Worm (Caenorhabditis elegans): ENCODE measurements around the gene ZK666.15.

The ZK666.15 gene

ce11 chrII:10486738-10487137 lies at the start of gene ZK666.15:
TSS of gene ZK666.15 (plus strand) at chrII:10487038.
- TF ChIP-seq egl-27 (tag; optimal IDR thresholded peaks at IDR 0.05), result no peak

- TF ChIP-seq ztf-4 (tag; optimal IDR thresholded peaks at IDR 0.05) (no peak), nhr-67 (tag; optimal IDR thresholded peaks at IDR 0.05) (no peak), ztf-11 (tag; optimal IDR thresholded peaks at IDR 0.05) (no peak), R02D3.7 (tag; optimal IDR thresholded peaks at IDR 0.05) (no peak), ceh-28 (tag; optimal IDR thresholded peaks at IDR 0.05) (no peak), ZK546.5 (tag; optimal IDR thresholded peaks at IDR 0.05) (no peak), nhr-77 (tag; optimal IDR thresholded peaks at IDR 0.05) (no peak), pqm-1 (tag; optimal IDR thresholded peaks at IDR 0.05) (no peak), elt-2 (tag; optimal IDR thresholded peaks at IDR 0.05) (no peak), nhr-25 (tag; optimal IDR thresholded peaks at IDR 0.05) (no peak), nhr-12 (tag; optimal IDR thresholded peaks at IDR 0.05) (no peak), unc-39 (tag; optimal IDR thresholded peaks at IDR 0.05) (no peak)
These were observed 49.0 kb upstream of the ZK666.15 start for ce11 chrII:10437840-10438239.

ce11 chrII:10439976-10440375 lies 46.9 kb upstream of the ZK666.15 start, which contains the start of gene E04D5.4:
TSS of gene E04D5.4 (plus strand) at chrII:10440276.
- TF ChIP-seq nhr-28 (tag; optimal IDR thresholded peaks at IDR 0.05) (no peak), unc-62 (GFP tag; optimal IDR thresholded peaks at IDR 0.05) (no peak), nhr-67 (tag; optimal IDR thresholded peaks at IDR 0.05) (no peak), fos-1 (tag; optimal IDR thresholded peaks at IDR 0.05) (no peak), nhr-23 (tag; optimal IDR thresholded peaks at IDR 0.05) (no peak), jun-1 (tag; optimal IDR thresholded peaks at IDR 0.05) (no peak), ama-1 (optimal IDR thresholded peaks at IDR 0.05) (no peak), nhr-77 (tag; optimal IDR thresholded peaks at IDR 0.05) (no peak), ceh-9 (tag; optimal IDR thresholded peaks at IDR 0.05) (no peak), snpc-4 (tag; optimal IDR thresholded peaks at IDR 0.05) (no peak), R02D3.7 (tag; optimal IDR thresholded peaks at IDR 0.05) (no peak), ceh-16 (tag; optimal IDR thresholded peaks at IDR 0.05) (no peak), aly-2 (tag; optimal IDR thresholded peaks at IDR 0.05) (no peak), ZK546.5 (tag; optimal IDR thresholded peaks at IDR 0.05) (no peak), lin-15B (tag; optimal IDR thresholded peaks at IDR 0.05) (no peak), sea-2 (GFP tag; optimal IDR thresholded peaks at IDR 0.05) (no peak), hmg-11 (tag; optimal IDR thresholded peaks at IDR 0.05) (no peak), nhr-25 (tag; optimal IDR thresholded peaks at IDR 0.05) (no peak), pqm-1 (tag; optimal IDR thresholded peaks at IDR 0.05) (no peak)

ce11 chrII:10442846-10443245 lies 44.0 kb upstream of the ZK666.15 start, which contains the start of gene ZK673.1:
TSS of gene ZK673.1 (plus strand) at chrII:10443146.
- TF ChIP-seq elt-2 (tag; optimal IDR thresholded peaks at IDR 0.05), result peak; percentile 2

ce11 chrII:10443898-10444297 lies 42.9 kb upstream of the ZK666.15 start:
- TF ChIP-seq nhr-11 (tag; optimal IDR thresholded peaks at IDR 0.05) (no peak), elt-2 (tag; optimal IDR thresholded peaks at IDR 0.05) (peak; percentile 83), pqm-1 (tag; optimal IDR thresholded peaks at IDR 0.05) (peak; percentile 72)

ce11 chrII:10444971-10445707 lies 41.7 kb upstream of the ZK666.15 start:
- no peak for TF ChIP-seq tbx-2 (tag; optimal IDR thresholded peaks at IDR 0.05)
- no peak for TF ChIP-seq elt-2 (tag; optimal IDR thresholded peaks at IDR 0.05)
- TF ChIP-seq skn-1 (tag; optimal IDR thresholded peaks at IDR 0.05), result no peak
- no peak for TF ChIP-seq hmg-11 (tag; optimal IDR thresholded peaks at IDR 0.05)
- TF ChIP-seq R02D3.7 (tag; optimal IDR thresholded peaks at IDR 0.05), result no peak
- peak; percentile 1 for TF ChIP-seq lin-15B (tag; optimal IDR thresholded peaks at IDR 0.05)
- TF ChIP-seq ceh-16 (tag; optimal IDR thresholded peaks at IDR 0.05), result no peak
- TF ChIP-seq fkh-2 (tag; optimal IDR thresholded peaks at IDR 0.05), result no peak
- TF ChIP-seq egl-5 (tag; optimal IDR thresholded peaks at IDR 0.05), result peak; percentile 14
- TF ChIP-seq nhr-28 (tag; optimal IDR thresholded peaks at IDR 0.05), result no peak
- no peak for TF ChIP-seq aly-2 (tag; optimal IDR thresholded peaks at IDR 0.05)
- TF ChIP-seq daf-12 (tag; optimal IDR thresholded peaks at IDR 0.05), result no peak
- TF ChIP-seq ceh-9 (tag; optimal IDR thresholded peaks at IDR 0.05), result no peak
- no peak for TF ChIP-seq zag-1 (tag; optimal IDR thresholded peaks at IDR 0.05)
- TF ChIP-seq ceh-82 (tag; optimal IDR thresholded peaks at IDR 0.05), result no peak
- TF ChIP-seq nhr-76 (tag; optimal IDR thresholded peaks at IDR 0.05), result no peak
- TF ChIP-seq fkh-10 (GFP tag; optimal IDR thresholded peaks at IDR 0.05), result no peak
- no peak for TF ChIP-seq mml-1 (tag; optimal IDR thresholded peaks at IDR 0.05)
- TF ChIP-seq pha-4 (tag; optimal IDR thresholded peaks at IDR 0.05), result peak; percentile 83
